Fruit fly (Drosophila melanogaster) whole organism, embryonic: ENCODE data around the gene CG2278.

ENCODE experiments used
- Aef1 ChIP-seq: fragments of 200-800 bp; sonication (Bioruptor generic); IDR thresholded peaks from 3 replicates; pipeline ENCODE4 v1.3.6; 2022; ENCODE audit warnings: missing biosample characterization, missing genetic modification characterization
- Atf6 ChIP-seq: fragments of 200-800 bp; sonication (Bioruptor generic); IDR thresholded peaks from 2 replicates; pipeline ENCODE4 v1.3.6; 2022; ENCODE audit warnings: missing biosample characterization, missing genetic modification characterization
- Awh ChIP-seq: fragments of 200-800 bp; sonication (Bioruptor generic); IDR thresholded peaks from 2 replicates; pipeline ENCODE4, ENCODE4 v1.3.6; 2022; ENCODE audit warnings: missing biosample characterization, missing genetic modification characterization
- B-H2 ChIP-seq: fragments of 200-800 bp; sonication (Bioruptor generic); optimal IDR thresholded peaks from 2 replicates; lab custom pipeline; 2018; ENCODE audit warnings: missing biosample characterization, mild to moderate bottlenecking, missing genetic modification characterization
- CG10267 ChIP-seq: fragments of 200-800 bp; sonication (Bioruptor generic); optimal IDR thresholded peaks from 2 replicates; lab custom pipeline; 2018; ENCODE audit warnings: missing biosample characterization, mild to moderate bottlenecking, missing genetic modification characterization, moderate library complexity
- CG10366 ChIP-seq: fragments of 200-800 bp; sonication (Bioruptor generic); IDR thresholded peaks from 2 replicates; pipeline ENCODE4 v1.3.6; 2022; ENCODE audit warnings: missing biosample characterization, missing genetic modification characterization
- CG11723 ChIP-seq: fragments of 200-800 bp; sonication (Bioruptor generic); optimal IDR thresholded peaks from 2 replicates; lab custom pipeline; 2017; ENCODE audit warnings: missing biosample characterization, mild to moderate bottlenecking, missing genetic modification characterization
- CG12942 ChIP-seq: fragments of 200-800 bp; sonication (Bioruptor generic); optimal IDR thresholded peaks from 3 replicates; lab custom pipeline; 2016; ENCODE audit warnings: missing biosample characterization, missing genetic modification characterization
- CG13287 ChIP-seq: fragments of 200-800 bp; sonication (Bioruptor generic); IDR thresholded peaks from 2 replicates; pipeline ENCODE4 v1.3.6; 2022; ENCODE audit warnings: missing biosample characterization, missing genetic modification characterization; ENCODE audit not compliant: partially characterized antibody
- CG14667 ChIP-seq: fragments of 200-800 bp; sonication (Bioruptor generic); IDR thresholded peaks from 2 replicates; pipeline ENCODE4 v1.3.6; 2022; ENCODE audit warnings: missing biosample characterization, missing genetic modification characterization
- CG15073 ChIP-seq: fragments of 200-800 bp; sonication (Bioruptor generic); optimal IDR thresholded peaks from 2 replicates; lab custom pipeline; 2016; ENCODE audit warnings: missing biosample characterization, missing genetic modification characterization
- CG15269 ChIP-seq: fragments of 200-800 bp; sonication (Bioruptor generic); optimal IDR thresholded peaks from 2 replicates; lab custom pipeline; 2018; ENCODE audit warnings: missing biosample characterization, mild to moderate bottlenecking, missing genetic modification characterization, moderate library complexity
- CG18262 ChIP-seq: fragments of 200-800 bp; optimal IDR thresholded peaks from 3 replicates; lab custom pipeline; 2019; ENCODE audit warnings: missing biosample characterization, mild to moderate bottlenecking, missing genetic modification characterization, moderate library complexity
- CG1832 ChIP-seq: fragments of 200-800 bp; sonication (Bioruptor generic); optimal IDR thresholded peaks from 2 replicates; lab custom pipeline; 2017; ENCODE audit warnings: missing biosample characterization, mild to moderate bottlenecking, missing genetic modification characterization, inconsistent platforms
- CG18619 ChIP-seq: fragments of 200-800 bp; sonication (Bioruptor generic); optimal IDR thresholded peaks from 3 replicates; lab custom pipeline; 2017; ENCODE audit warnings: missing biosample characterization, mild to moderate bottlenecking, missing genetic modification characterization
- CG2875 ChIP-seq: fragments of 200-800 bp; sonication (Bioruptor generic); optimal IDR thresholded peaks from 2 replicates; lab custom pipeline; 2017; ENCODE audit warnings: missing biosample characterization, mild to moderate bottlenecking, missing genetic modification characterization, missing genetic modification reagents
- CG34422 ChIP-seq: fragments of 200-800 bp; sonication (Bioruptor generic); IDR thresholded peaks from 3 replicates; pipeline ENCODE4 v1.3.6; 2022; ENCODE audit warnings: missing biosample characterization, missing genetic modification characterization
- CG3838 ChIP-seq: fragments of 200-800 bp; sonication (Bioruptor generic); optimal IDR thresholded peaks from 3 replicates; lab custom pipeline; 2016; ENCODE audit warnings: missing biosample characterization, missing genetic modification characterization
- CG3995 ChIP-seq: fragments of 200-800 bp; sonication (Bioruptor generic); optimal IDR thresholded peaks from 3 replicates; lab custom pipeline; 2016; ENCODE audit warnings: missing biosample characterization, missing genetic modification characterization
- CG4617 ChIP-seq: fragments of 200-800 bp; sonication (Bioruptor generic); optimal IDR thresholded peaks from 3 replicates; lab custom pipeline; 2016; ENCODE audit warnings: missing biosample characterization, missing genetic modification characterization, borderline replicate concordance
- CG4854 ChIP-seq: fragments of 200-800 bp; sonication (Bioruptor generic); optimal IDR thresholded peaks from 2 replicates; lab custom pipeline; 2016; ENCODE audit warnings: missing biosample characterization, missing genetic modification characterization, inconsistent platforms
- CG5180 ChIP-seq: fragments of 200-800 bp; sonication (Bioruptor generic); optimal IDR thresholded peaks from 3 replicates; lab custom pipeline; 2017; ENCODE audit warnings: missing biosample characterization, missing genetic modification characterization, mild to moderate bottlenecking, moderate library complexity, missing genetic modification reagents
- CG6765 ChIP-seq: fragments of 200-800 bp; sonication (Bioruptor generic); optimal IDR thresholded peaks from 3 replicates; lab custom pipeline; 2017; ENCODE audit warnings: missing biosample characterization, mild to moderate bottlenecking, missing genetic modification characterization
- Dad ChIP-seq: fragments of 200-800 bp; sonication (Bioruptor generic); optimal IDR thresholded peaks from 3 replicates; lab custom pipeline; 2016; ENCODE audit warnings: missing biosample characterization, missing genetic modification characterization
- Elba2 ChIP-seq: fragments of 200-800 bp; sonication (Bioruptor generic); optimal IDR thresholded peaks from 3 replicates; lab custom pipeline; 2016; ENCODE audit warnings: missing biosample characterization, missing genetic modification characterization
- Fer1 ChIP-seq: fragments of 200-800 bp; sonication (Bioruptor generic); optimal IDR thresholded peaks from 2 replicates; lab custom pipeline; 2017; ENCODE audit warnings: missing biosample characterization, mild to moderate bottlenecking, missing genetic modification characterization
- Hr39 ChIP-seq: fragments of >200 bp; optimal IDR thresholded peaks from 2 replicates; lab custom pipeline; 2017
- MESR4 ChIP-seq: fragments of 200-800 bp; sonication (Bioruptor generic); optimal IDR thresholded peaks from 2 replicates; lab custom pipeline; 2018; ENCODE audit warnings: missing biosample characterization, mild to moderate bottlenecking, missing genetic modification characterization, moderate library complexity
- Oaz ChIP-seq: fragments of 200-800 bp; sonication (Bioruptor generic); IDR thresholded peaks from 2 replicates; pipeline ENCODE4 v1.3.6; 2022; ENCODE audit warnings: missing biosample characterization, missing genetic modification characterization
- Pdp1 ChIP-seq, 2 experiments: fragments of 200-800 bp; sonication (Bioruptor generic); optimal IDR thresholded peaks; 3 replicates each; lab custom pipeline; 2016; ENCODE audit warnings: missing biosample characterization in 2 of 2, missing genetic modification characterization in 2 of 2, mild to moderate bottlenecking in 1 of 2, moderate library complexity in 1 of 2
- Ptx1 ChIP-seq: fragments of 200-800 bp; sonication (Bioruptor generic); IDR thresholded peaks from 2 replicates; pipeline ENCODE4 v1.3.6; 2022; ENCODE audit warnings: missing biosample characterization, missing genetic modification characterization
- Scr ChIP-seq: fragments of 200-800 bp; sonication (Bioruptor generic); IDR thresholded peaks from 2 replicates; pipeline ENCODE4 v1.3.6; 2022; ENCODE audit warnings: missing biosample characterization, missing genetic modification characterization; ENCODE audit not compliant: partially characterized antibody
- Sox100B ChIP-seq: fragments of 200-800 bp; sonication (Bioruptor generic); optimal IDR thresholded peaks from 3 replicates; lab custom pipeline; 2018; ENCODE audit warnings: missing biosample characterization, mild to moderate bottlenecking, missing genetic modification characterization
- Xbp1 ChIP-seq: fragments of 200-800 bp; sonication (Bioruptor generic); optimal IDR thresholded peaks from 3 replicates; lab custom pipeline; 2016; ENCODE audit warnings: missing biosample characterization, mild to moderate bottlenecking, missing genetic modification characterization
- YL-1 ChIP-seq: fragments of 200-800 bp; sonication (Bioruptor generic); optimal IDR thresholded peaks from 3 replicates; lab custom pipeline; 2017; ENCODE audit warnings: missing biosample characterization, mild to moderate bottlenecking, missing genetic modification characterization
- caup ChIP-seq: fragments of 200-800 bp; sonication (Bioruptor generic); optimal IDR thresholded peaks from 3 replicates; lab custom pipeline; 2017; ENCODE audit warnings: missing biosample characterization, mild to moderate bottlenecking, missing genetic modification characterization, moderate library complexity; ENCODE audit not compliant: severe bottlenecking
- chinmo ChIP-seq: fragments of 200-800 bp; sonication (Bioruptor generic); IDR thresholded peaks from 4 replicates; pipeline ENCODE4 v1.3.6; 2022; ENCODE audit warnings: missing biosample characterization, missing genetic modification characterization; ENCODE audit not compliant: partially characterized antibody
- crol ChIP-seq: fragments of 200-800 bp; sonication (Bioruptor generic); IDR thresholded peaks from 2 replicates; pipeline ENCODE4 v1.3.6; 2022; ENCODE audit warnings: missing biosample characterization, missing genetic modification characterization
- dm ChIP-seq: fragments of 200-800 bp; sonication (Bioruptor generic); optimal IDR thresholded peaks from 3 replicates; lab custom pipeline; 2016; ENCODE audit warnings: missing biosample characterization, missing genetic modification characterization
- ems ChIP-seq: fragments of 200-800 bp; sonication (Bioruptor generic); optimal IDR thresholded peaks from 3 replicates; lab custom pipeline; 2016; ENCODE audit warnings: missing biosample characterization, missing genetic modification characterization
- esg ChIP-seq: fragments of 200-800 bp; sonication (Bioruptor generic); conservative IDR thresholded peaks from 2 replicates; pipeline ENCODE4 v1.3.6; 2022; ENCODE audit warnings: missing biosample characterization, missing genetic modification characterization
- exex ChIP-seq: fragments of 200-800 bp; sonication (Bioruptor generic); optimal IDR thresholded peaks from 4 replicates; lab custom pipeline; 2018; ENCODE audit warnings: missing biosample characterization, mild to moderate bottlenecking, missing genetic modification characterization, moderate library complexity
- gce ChIP-seq: fragments of 200-800 bp; sonication (Bioruptor generic); IDR thresholded peaks from 3 replicates; pipeline ENCODE4 v1.3.6; 2022; ENCODE audit warnings: missing biosample characterization, missing genetic modification characterization
- hb ChIP-seq: fragments of 200-800 bp; sonication (Bioruptor generic); IDR thresholded peaks from 3 replicates; pipeline ENCODE4 v1.3.6; 2022; ENCODE audit warnings: missing biosample characterization, missing genetic modification characterization; ENCODE audit not compliant: partially characterized antibody
- hkb ChIP-seq, 2 experiments: fragments of 200-800 bp in 1 of 2; fragments of >200 bp in 1 of 2; sonication (Bioruptor generic) in 1 of 2; IDR thresholded peaks in 1 of 2; optimal IDR thresholded peaks in 1 of 2; 2 replicates each; pipeline versions ENCODE4 v1.3.6 to Lab custom; 2017 to 2022; ENCODE audit warnings: missing biosample characterization in 1 of 2, missing genetic modification characterization in 1 of 2
- hth ChIP-seq: fragments of >200 bp; optimal IDR thresholded peaks from 2 replicates; lab custom pipeline; 2017; ENCODE audit warnings: inconsistent platforms
- repo ChIP-seq: fragments of 200-800 bp; sonication (Bioruptor generic); optimal IDR thresholded peaks from 2 replicates; lab custom pipeline; 2016; ENCODE audit warnings: missing biosample characterization, missing genetic modification characterization
- row ChIP-seq: fragments of 200-800 bp; sonication (Bioruptor generic); IDR thresholded peaks from 3 replicates; pipeline ENCODE4 v1.3.6; 2022; ENCODE audit warnings: missing biosample characterization, missing genetic modification characterization
- ssp ChIP-seq: fragments of 200-800 bp; sonication (Bioruptor generic); IDR thresholded peaks from 2 replicates; pipeline ENCODE4 v1.3.6; 2022; ENCODE audit warnings: missing biosample characterization, missing genetic modification characterization
- trem ChIP-seq: fragments of 200-800 bp; optimal IDR thresholded peaks from 3 replicates; lab custom pipeline; 2019; ENCODE audit warnings: missing biosample characterization, mild to moderate bottlenecking, missing genetic modification characterization, moderate library complexity
- zfh1 ChIP-seq: fragments of 200-800 bp; sonication (Bioruptor generic); IDR thresholded peaks from 3 replicates; pipeline ENCODE4 v1.3.6; 2022; ENCODE audit warnings: missing biosample characterization, missing genetic modification characterization

The CG2278 gene

dm6 chrX:8177030-8177349 is 6.9 kb upstream of the CG2278 start, which contains the start of gene slpr (continued):
- no peak for TF ChIP-seq Ptx1 (GFP tag; lab: Robert Waterston, UW)
- no peak for TF ChIP-seq Pdp1 (GFP tag; optimal IDR thresholded peaks at IDR 0.05; lab: Kevin White, UChicago)
- TF ChIP-seq Aef1 (GFP tag; lab: Robert Waterston, UW): no peak
- TF ChIP-seq zfh1: no peak
- no peak for TF ChIP-seq Oaz
- TF ChIP-seq exex (tag; lab: Kevin White, UChicago): no peak
- TF ChIP-seq CG11723 (GFP tag; lab: Kevin White, UChicago): no peak
- TF ChIP-seq CG1832 (GFP tag; lab: Kevin White, UChicago): no peak
- TF ChIP-seq ssp (GFP tag; lab: Robert Waterston, UW): no peak
- no peak for TF ChIP-seq Atf6 (GFP tag; lab: Robert Waterston, UW)
- TF ChIP-seq ems (GFP tag; lab: Kevin White, UChicago): no peak
- TF ChIP-seq CG4854 (GFP tag; lab: Kevin White, UChicago): no peak
- no peak for TF ChIP-seq hkb (optimal IDR thresholded peaks at IDR 0.05; lab: Kevin White, UChicago)
- TF ChIP-seq hkb (GFP tag; IDR thresholded peaks at IDR 0.05; lab: Robert Waterston, UW): no peak
- TF ChIP-seq trem (tag; lab: Kevin White, UChicago): peak; percentile 27
- peak; percentile 92 for TF ChIP-seq CG10267
- no peak for TF ChIP-seq CG3838 (GFP tag; lab: Kevin White, UChicago)
- TF ChIP-seq Hr39 (lab: Kevin White, UChicago): no peak
- no peak for TF ChIP-seq CG18262
- TF ChIP-seq caup (GFP tag; lab: Kevin White, UChicago): no peak
- TF ChIP-seq CG15269 (tag; lab: Kevin White, UChicago): no peak
- TF ChIP-seq chinmo: 0 out of 4 replicates have a peak, but pooled peaks have one; percentile 8
- TF ChIP-seq repo (GFP tag; lab: Kevin White, UChicago): no peak
- no peak for TF ChIP-seq Fer1
- TF ChIP-seq CG6765 (GFP tag; lab: Kevin White, UChicago): no peak
- no peak for TF ChIP-seq hth (lab: Kevin White, UChicago)
- TF ChIP-seq esg (GFP tag; lab: Robert Waterston, UW): no peak
- no peak for TF ChIP-seq CG2875 (GFP tag; lab: Kevin White, UChicago)
- TF ChIP-seq Sox100B (GFP tag; lab: Kevin White, UChicago): no peak
- TF ChIP-seq CG5180 (GFP tag; lab: Kevin White, UChicago): no peak
- TF ChIP-seq Dad (GFP tag; lab: Kevin White, UChicago): no peak
- TF ChIP-seq CG18619 (GFP tag; lab: Kevin White, UChicago): no peak
- TF ChIP-seq B-H2 (GFP tag; lab: Kevin White, UChicago): no peak
- TF ChIP-seq CG13287 (GFP tag; lab: Robert Waterston, UW): peak; percentile 11; the same call in 1 of the 2 replicates
- TF ChIP-seq gce: no peak
- TF ChIP-seq CG14667: no peak
- TF ChIP-seq CG10366 (GFP tag; lab: Robert Waterston, UW): no peak
- no peak for TF ChIP-seq Xbp1 (GFP tag; lab: Kevin White, UChicago)
- TF ChIP-seq CG15073: no peak

dm6 chrX:8176291-8177029 is 6.4 kb upstream of the CG2278 start:
- peak; percentile 79 for TF ChIP-seq MESR4
- no peak for TF ChIP-seq CG3995
- TF ChIP-seq crol (GFP tag; lab: Robert Waterston, UW): peak; percentile 29; the same call in 1 of the 2 replicates
- TF ChIP-seq CG4617 (GFP tag; lab: Kevin White, UChicago): peak; percentile 24
- peak; percentile 43; the same call in 1 of the 2 replicates for TF ChIP-seq Scr (GFP tag; lab: Robert Waterston, UW)
- TF ChIP-seq CG10366 (GFP tag; lab: Robert Waterston, UW): no peak
- 0 out of 3 replicates have a peak, but pooled peaks have one; percentile 19 for TF ChIP-seq row (GFP tag; lab: Robert Waterston, UW)
- peak; percentile 29 for TF ChIP-seq YL-1 (GFP tag; lab: Kevin White, UChicago)
- TF ChIP-seq hb (GFP tag; lab: Robert Waterston, UW): no peak
- TF ChIP-seq Awh (GFP tag; lab: Robert Waterston, UW): no peak
- TF ChIP-seq CG12942 (GFP tag; lab: Kevin White, UChicago): no peak
- peak; percentile 11 for TF ChIP-seq dm (GFP tag; lab: Kevin White, UChicago)
- peak; percentile 26; the same call in 1 of the 3 replicates for TF ChIP-seq CG34422 (GFP tag; lab: Robert Waterston, UW)
- TF ChIP-seq Elba2: peak; percentile 16
- TF ChIP-seq Fer1: no peak
